Fruit fly (Drosophila melanogaster): ENCODE results near the gene agt.

agt gene

DNA sequence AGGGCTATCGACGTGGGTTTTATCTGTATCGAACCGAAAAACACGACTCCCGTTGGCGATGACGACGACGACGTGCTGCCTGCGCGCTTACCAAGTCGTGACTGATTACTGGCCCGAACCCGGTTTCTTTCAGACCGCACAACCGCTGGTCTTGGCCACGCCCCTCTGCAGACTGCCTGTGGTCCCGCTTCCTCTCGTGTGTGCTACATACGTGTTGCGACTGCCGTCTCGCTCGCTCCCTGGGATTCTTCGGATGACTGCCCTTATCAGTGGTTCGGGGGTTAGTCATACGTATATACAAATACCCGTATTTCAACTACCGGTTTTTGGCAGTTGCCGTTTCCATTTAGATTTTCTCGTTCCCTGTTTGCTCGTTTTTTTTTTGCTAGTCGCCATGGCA is 18.6 kb upstream of the agt start, which contains the start of gene lab (continued):
- TF ChIP-seq CG4328 (GFP tag; optimal IDR thresholded peaks at IDR 0.05) = no peak
- peak; percentile 10; the same call in 1 of the 2 replicates for TF ChIP-seq MBD-R2 (GFP tag; IDR thresholded peaks at IDR 0.05)
- TF ChIP-seq Elba2 (GFP tag; optimal IDR thresholded peaks at IDR 0.05) = no peak
- no peak for TF ChIP-seq Taf1 (GFP tag; IDR thresholded peaks at IDR 0.05)
- TF ChIP-seq pita (GFP tag; optimal IDR thresholded peaks at IDR 0.05) = no peak
- TF ChIP-seq otp (GFP tag; IDR thresholded peaks at IDR 0.05) = no peak
- no peak for TF ChIP-seq so (GFP tag; IDR thresholded peaks at IDR 0.05)
- TF ChIP-seq slp2 (GFP tag; optimal IDR thresholded peaks at IDR 0.05) = no peak
- no peak for TF ChIP-seq Ssrp (tag; optimal IDR thresholded peaks at IDR 0.05)
- TF ChIP-seq fd102C (GFP tag; optimal IDR thresholded peaks at IDR 0.05) = no peak
- no peak for TF ChIP-seq Mes4 (GFP tag; optimal IDR thresholded peaks at IDR 0.05)
- no peak for TF ChIP-seq CG31441 (GFP tag; IDR thresholded peaks at IDR 0.05)
- TF ChIP-seq aop (GFP tag; IDR thresholded peaks at IDR 0.05) = no peak
- TF ChIP-seq CG7987 (GFP tag; optimal IDR thresholded peaks at IDR 0.05) = no peak
- no peak for TF ChIP-seq CG14965 (GFP tag; optimal IDR thresholded peaks at IDR 0.05; ENCODE audit: borderline replicate concordance)
- no peak for TF ChIP-seq HmgD (GFP tag; optimal IDR thresholded peaks at IDR 0.05)
- TF ChIP-seq fd3F (GFP tag; optimal IDR thresholded peaks at IDR 0.05) = no peak
- TF ChIP-seq CG13775 (GFP tag; optimal IDR thresholded peaks at IDR 0.05) = no peak
- no peak for TF ChIP-seq twi (tag; optimal IDR thresholded peaks at IDR 0.05)
- no peak for TF ChIP-seq lbe (GFP tag; optimal IDR thresholded peaks at IDR 0.05)
- no peak for TF ChIP-seq Optix (GFP tag; IDR thresholded peaks at IDR 0.05)
- TF ChIP-seq p53 (GFP tag; optimal IDR thresholded peaks at IDR 0.05) = no peak
- TF ChIP-seq NC2β (GFP tag; optimal IDR thresholded peaks at IDR 0.05) = no peak
- no peak for TF ChIP-seq hb (GFP tag; IDR thresholded peaks at IDR 0.05; ENCODE audit: partially characterized antibody)
- no peak for TF ChIP-seq CkIIα-i1 (GFP tag; IDR thresholded peaks at IDR 0.05)
- peak; percentile 78; the same call in 2 of the 3 replicates for TF ChIP-seq CG2199 (GFP tag; IDR thresholded peaks at IDR 0.05)
- TF ChIP-seq Fer1 (GFP tag; optimal IDR thresholded peaks at IDR 0.05) = no peak
- TF ChIP-seq CG9817 (tag; optimal IDR thresholded peaks at IDR 0.05) = no peak
- TF ChIP-seq CG11560 (tag; IDR thresholded peaks at IDR 0.05) = no peak
- no peak for TF ChIP-seq CG15696 (tag; optimal IDR thresholded peaks at IDR 0.05)
- TF ChIP-seq CG4404 (GFP tag; IDR thresholded peaks at IDR 0.05) = no peak
- no peak for TF ChIP-seq maf-S (GFP tag; optimal IDR thresholded peaks at IDR 0.05)
- no peak for TF ChIP-seq usp (GFP tag; optimal IDR thresholded peaks at IDR 0.05)
- no peak for TF ChIP-seq abd-A (tag; optimal IDR thresholded peaks at IDR 0.05)
- TF ChIP-seq CG3065 (GFP tag; optimal IDR thresholded peaks at IDR 0.05) = peak; percentile 55
- no peak for TF ChIP-seq CG15269 (tag; optimal IDR thresholded peaks at IDR 0.05)
- no peak for TF ChIP-seq Vsx1 (GFP tag; optimal IDR thresholded peaks at IDR 0.05)
- no peak for TF ChIP-seq CG10366 (GFP tag; IDR thresholded peaks at IDR 0.05)
- no peak for TF ChIP-seq CG3281 (GFP tag; optimal IDR thresholded peaks at IDR 0.05)
- no peak for TF ChIP-seq CG2202 (tag; optimal IDR thresholded peaks at IDR 0.05)
- no peak for TF ChIP-seq CG18599 (GFP tag; optimal IDR thresholded peaks at IDR 0.05)
- no peak for TF ChIP-seq chn (GFP tag; optimal IDR thresholded peaks at IDR 0.05)
- TF ChIP-seq chif (GFP tag; optimal IDR thresholded peaks at IDR 0.05) = peak in 1 of 2 experiments; percentile 15
- no peak for TF ChIP-seq Poxn (GFP tag; IDR thresholded peaks at IDR 0.05)
- peak; percentile 10 for TF ChIP-seq pb (GFP tag; optimal IDR thresholded peaks at IDR 0.05)
- no peak; the same call in 2 of the 3 replicates for TF ChIP-seq CG34224 (GFP tag; IDR thresholded peaks at IDR 0.05; ENCODE audit: partially characterized antibody)
- no peak for TF ChIP-seq peb (GFP tag; IDR thresholded peaks at IDR 0.05)
- no peak for TF ChIP-seq CG8290 (GFP tag; optimal IDR thresholded peaks at IDR 0.05)
- TF ChIP-seq CG8290 (tag; optimal IDR thresholded peaks at IDR 0.05) = no peak
- TF ChIP-seq CG6254 (GFP tag; optimal IDR thresholded peaks at IDR 0.05) = no peak
- no peak for TF ChIP-seq CG30020 (tag; optimal IDR thresholded peaks at IDR 0.05)
- TF ChIP-seq Dip2 (GFP tag; IDR thresholded peaks at IDR 0.05) = no peak
- no peak for TF ChIP-seq Dll (GFP tag; IDR thresholded peaks at IDR 0.05; ENCODE audit: partially characterized antibody)

Data from whole organism, embryonic.